Worm (Caenorhabditis elegans) whole organism, young adult: ENCODE measurements around the gene smim-14.
"Not testable (repeated sequence)": the region's sequence is repeated elsewhere in the genome, so short reads cannot be mapped to it uniquely, and the experiment has no call there.

Source experiments
- B0261.1 ChIP-seq: sonication (generic microtip); optimal IDR thresholded peaks from 2 replicates; lab custom pipeline; 2016; ENCODE audit warnings: mild to moderate bottlenecking, missing genetic modification characterization, moderate library complexity, missing compliant biosample characterization
- D2030.7 ChIP-seq: fragments of 200-800 bp; sonication (Bioruptor generic); IDR thresholded peaks from 2 replicates; pipeline ENCODE4 v1.3.6; 2022; ENCODE audit warnings: missing genetic modification reagents, missing genetic modification characterization, missing compliant biosample characterization
- F37B4.10 ChIP-seq: fragments of 200-800 bp; sonication (Bioruptor generic); IDR thresholded peaks from 2 replicates; pipeline ENCODE4 v1.3.6; 2022; ENCODE audit warnings: missing genetic modification characterization, missing compliant biosample characterization
- F39B2.1 ChIP-seq: fragments of 200-800 bp; sonication (Bioruptor generic); IDR thresholded peaks from 2 replicates; pipeline ENCODE4 v1.3.6; 2022; ENCODE audit warnings: missing genetic modification reagents, missing genetic modification characterization, missing compliant biosample characterization
- F57A8.1 ChIP-seq: fragments of 200-800 bp; sonication (Bioruptor generic); optimal IDR thresholded peaks from 2 replicates; lab custom pipeline; 2018; ENCODE audit warnings: mild to moderate bottlenecking, missing genetic modification characterization, moderate library complexity, missing compliant biosample characterization
- F57C9.4 ChIP-seq: sonication (generic microtip); optimal IDR thresholded peaks from 2 replicates; lab custom pipeline; 2017; ENCODE audit warnings: mild to moderate bottlenecking, missing genetic modification characterization, missing compliant biosample characterization
- ZK185.1 ChIP-seq: sonication (generic microtip); optimal IDR thresholded peaks from 2 replicates; lab custom pipeline; 2016; ENCODE audit warnings: mild to moderate bottlenecking, missing genetic modification characterization, missing compliant biosample characterization; ENCODE audit not compliant: poor library complexity, severe bottlenecking
- akir-1 ChIP-seq: fragments of 200-800 bp; sonication (Bioruptor generic); optimal IDR thresholded peaks from 2 replicates; lab custom pipeline; 2018; ENCODE audit warnings: mild to moderate bottlenecking, missing genetic modification characterization, moderate library complexity, missing compliant biosample characterization
- ceh-27 ChIP-seq: fragments of 200-800 bp; sonication (Bioruptor generic); optimal IDR thresholded peaks from 2 replicates; lab custom pipeline; 2018; ENCODE audit warnings: mild to moderate bottlenecking, missing genetic modification characterization, moderate library complexity, missing compliant biosample characterization
- chd-7 ChIP-seq: sonication (generic microtip); optimal IDR thresholded peaks from 2 replicates; lab custom pipeline; 2016; ENCODE audit warnings: mild to moderate bottlenecking, missing genetic modification characterization, moderate library complexity, missing compliant biosample characterization
- die-1 ChIP-seq: sonication (generic microtip); optimal IDR thresholded peaks from 2 replicates; lab custom pipeline; 2016; ENCODE audit warnings: missing genotype, mild to moderate bottlenecking, missing genetic modification characterization, missing compliant biosample characterization
- egrh-3 ChIP-seq: fragments of 200-800 bp; sonication (Bioruptor generic); IDR thresholded peaks from 2 replicates; pipeline ENCODE4 v1.3.6; 2022; ENCODE audit warnings: missing genetic modification reagents, missing genetic modification characterization, missing compliant biosample characterization
- ekl-4 ChIP-seq: fragments of 200-800 bp; sonication (Bioruptor generic); IDR thresholded peaks from 2 replicates; pipeline ENCODE4 v1.3.6; 2022; ENCODE audit warnings: missing genetic modification reagents, missing genetic modification characterization, missing compliant biosample characterization
- him-1 ChIP-seq: sonication (generic microtip); optimal IDR thresholded peaks from 2 replicates; lab custom pipeline; 2016; ENCODE audit warnings: missing genotype, missing genetic modification reagents, missing genetic modification characterization, missing compliant biosample characterization
- hlh-12 ChIP-seq: sonication (generic microtip); optimal IDR thresholded peaks from 2 replicates; lab custom pipeline; 2016; ENCODE audit warnings: missing genetic modification characterization, missing compliant biosample characterization
- let-526 ChIP-seq: fragments of 200-800 bp; sonication (Bioruptor generic); IDR thresholded peaks from 2 replicates; pipeline ENCODE4 v1.3.6; 2022; ENCODE audit warnings: missing genetic modification reagents, missing genetic modification characterization, missing compliant biosample characterization
- lin-26 ChIP-seq: fragments of 200-800 bp; sonication (Bioruptor generic); IDR thresholded peaks from 2 replicates; pipeline ENCODE4 v1.3.6; 2022; ENCODE audit warnings: missing genetic modification reagents, missing genetic modification characterization, missing compliant biosample characterization
- lsl-1 ChIP-seq: fragments of 200-800 bp; sonication (Bioruptor generic); optimal IDR thresholded peaks from 2 replicates; lab custom pipeline; 2018; ENCODE audit warnings: mild to moderate bottlenecking, missing genetic modification characterization, moderate library complexity, missing compliant biosample characterization
- mcd-1 ChIP-seq: fragments of 200-800 bp; sonication (Bioruptor generic); IDR thresholded peaks from 2 replicates; pipeline ENCODE4 v1.3.6; 2022; ENCODE audit warnings: missing genetic modification reagents, missing genetic modification characterization, missing compliant biosample characterization
- mel-28 ChIP-seq: sonication (generic microtip); optimal IDR thresholded peaks from 2 replicates; lab custom pipeline; 2016; ENCODE audit warnings: borderline replicate concordance, mild to moderate bottlenecking, missing genetic modification characterization, missing compliant biosample characterization
- nfya-1 ChIP-seq: sonication (generic microtip); optimal IDR thresholded peaks from 2 replicates; lab custom pipeline; 2017; ENCODE audit warnings: antibody characterized with exemption, missing compliant biosample characterization, missing genetic modification characterization, borderline replicate concordance; ENCODE audit not compliant: insufficient read depth
- nfyb-1 ChIP-seq: fragments of 200-800 bp; sonication (Bioruptor generic); IDR thresholded peaks from 2 replicates; pipeline ENCODE4 v1.3.6; 2022; ENCODE audit warnings: missing genetic modification reagents, missing genetic modification characterization, missing compliant biosample characterization
- nhr-27 ChIP-seq: fragments of 200-800 bp; sonication (Bioruptor generic); optimal IDR thresholded peaks from 2 replicates; lab custom pipeline; 2018; ENCODE audit warnings: mild to moderate bottlenecking, missing genetic modification characterization, moderate library complexity, missing compliant biosample characterization
- rpc-1 ChIP-seq, 2 experiments: fragments of 150-350 bp in 1 of 2; sonication (generic microtip) in 1 of 2; optimal IDR thresholded peaks; 2 replicates each; lab custom pipeline; 2014 to 2018; ENCODE audit warnings: missing biosample characterization in 1 of 2, missing genetic modification characterization in 1 of 2, missing genetic modification reagents in 1 of 2, missing genotype in 1 of 2
- sea-2 ChIP-seq: fragments of 200-800 bp; sonication (Bioruptor generic); IDR thresholded peaks from 2 replicates; pipeline ENCODE4 v1.3.6; 2022; ENCODE audit warnings: missing genetic modification characterization, missing compliant biosample characterization
- snpc-1.1 ChIP-seq: sonication (generic microtip); optimal IDR thresholded peaks from 2 replicates; lab custom pipeline; 2017; ENCODE audit warnings: missing genetic modification characterization, mild to moderate bottlenecking, missing compliant biosample characterization, antibody characterized with exemption, moderate library complexity, missing genotype, missing genetic modification reagents; ENCODE audit not compliant: insufficient read depth
- snpc-1.3 ChIP-seq: sonication (generic microtip); optimal IDR thresholded peaks from 2 replicates; lab custom pipeline; 2017; ENCODE audit warnings: missing genetic modification characterization, mild to moderate bottlenecking, missing compliant biosample characterization, antibody characterized with exemption, moderate library complexity, missing genotype, missing genetic modification reagents; ENCODE audit not compliant: insufficient read depth
- snpc-4 ChIP-seq, 5 experiments: fragments of 150-350 bp in 1 of 5; sonication (generic microtip) in 4 of 5; optimal IDR thresholded peaks; 2 replicates each; lab custom pipeline; 2014 to 2018; ENCODE audit warnings: missing genetic modification characterization in 5 of 5, missing biosample characterization in 3 of 5, antibody characterized with exemption in 2 of 5, mild to moderate bottlenecking in 2 of 5, missing compliant biosample characterization in 2 of 5, missing genotype in 2 of 5, moderate library complexity in 2 of 5, missing genetic modification reagents in 1 of 5
- sptf-2 ChIP-seq: fragments of 200-800 bp; sonication (Bioruptor generic); optimal IDR thresholded peaks from 2 replicates; lab custom pipeline; 2018; ENCODE audit warnings: mild to moderate bottlenecking, missing genetic modification characterization, missing compliant biosample characterization
- tlf-1 ChIP-seq: fragments of 200-800 bp; sonication (Bioruptor generic); optimal IDR thresholded peaks from 2 replicates; lab custom pipeline; 2018; ENCODE audit warnings: mild to moderate bottlenecking, missing genetic modification characterization, missing compliant biosample characterization
- unc-62 ChIP-seq: fragments of 150-350 bp; optimal IDR thresholded peaks from 2 replicates; lab custom pipeline; 2014; ENCODE audit warnings: missing biosample characterization, missing genetic modification reagents, missing genetic modification characterization
- zfh-2 ChIP-seq: fragments of 200-800 bp; sonication (Bioruptor generic); conservative IDR thresholded peaks from 2 replicates; pipeline ENCODE4 v1.3.6; 2022; ENCODE audit warnings: missing genetic modification reagents, missing genetic modification characterization, missing compliant biosample characterization
- ztf-22 ChIP-seq: fragments of 200-800 bp; sonication (Bioruptor generic); optimal IDR thresholded peaks from 2 replicates; lab custom pipeline; 2018; ENCODE audit warnings: mild to moderate bottlenecking, missing genetic modification characterization, moderate library complexity, missing compliant biosample characterization
- ztf-3 ChIP-seq: fragments of 200-800 bp; sonication (Bioruptor generic); optimal IDR thresholded peaks from 2 replicates; lab custom pipeline; 2018; ENCODE audit warnings: mild to moderate bottlenecking, missing genetic modification characterization, missing compliant biosample characterization
- ztf-6 ChIP-seq: fragments of 200-800 bp; sonication (Bioruptor generic); IDR thresholded peaks from 2 replicates; pipeline ENCODE4 v1.3.6; 2022; ENCODE audit warnings: missing genetic modification reagents, missing genetic modification characterization, missing compliant biosample characterization

Gene smim-14

DNA sequence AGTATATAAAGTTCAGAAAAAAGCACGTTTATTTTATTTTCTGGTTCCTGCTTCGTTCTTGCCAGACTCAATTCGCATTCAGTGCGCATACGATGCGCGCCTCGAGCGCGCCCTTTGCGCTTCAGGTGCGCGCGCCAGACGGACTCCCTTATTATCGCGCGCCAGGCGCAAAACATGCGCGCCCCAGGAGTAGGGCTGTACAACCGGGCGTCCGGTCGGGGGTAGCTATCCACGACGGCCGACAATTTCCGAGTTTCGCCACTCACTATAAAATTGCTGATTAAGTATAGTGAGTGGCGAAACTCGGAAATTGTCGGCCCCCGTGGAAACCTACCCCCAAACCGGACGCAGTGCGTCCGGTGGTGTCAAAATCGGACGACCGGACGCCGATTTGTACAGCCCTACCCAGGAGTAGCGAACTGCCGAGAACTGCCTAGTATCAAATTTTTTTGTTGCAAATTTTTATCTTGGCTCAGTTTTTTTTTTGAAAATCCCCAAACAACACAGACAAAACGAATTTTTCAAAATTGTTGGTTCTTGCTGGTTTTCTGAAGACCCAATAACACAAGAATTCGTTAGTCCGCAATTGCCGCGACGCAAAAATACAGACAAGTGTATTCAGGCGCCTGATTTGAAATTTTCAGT is 35.9 kb downstream of the smim-14 start:
- TF ChIP-seq egrh-3 (GFP tag; lab: Robert Waterston, UW) (peak; percentile 42; the same call in 1 of the 2 replicates), snpc-4 (tag; optimal IDR thresholded peaks at IDR 0.05; lab: Kevin White, UChicago) (peak in 2 of 4 experiments; percentile 70 to 86), mcd-1 (GFP tag; lab: Robert Waterston, UW) (0 out of 2 replicates have a peak, but pooled peaks have one; percentile 10)
- TF ChIP-seq snpc-4 (GFP tag; optimal IDR thresholded peaks at IDR 0.05; lab: Kevin White, UChicago), result not testable (repeated sequence)

DNA sequence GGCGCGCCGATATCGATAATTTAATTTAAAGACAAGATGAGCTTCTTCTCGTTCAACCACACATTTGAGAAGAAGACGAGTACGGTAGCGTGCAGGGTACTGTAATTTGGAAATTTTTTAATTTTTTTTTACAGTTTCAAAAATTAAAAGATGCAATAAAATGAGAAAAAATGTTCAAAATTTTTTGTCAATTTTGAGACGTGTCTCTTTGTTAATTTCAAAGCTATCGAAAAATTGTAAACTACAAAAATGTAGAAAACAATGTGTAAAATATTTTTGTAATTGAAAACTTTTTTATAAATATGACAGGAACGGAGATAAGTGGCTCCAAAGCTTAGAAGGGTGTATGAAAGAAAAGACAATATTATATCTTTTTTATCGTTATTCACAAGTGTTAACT is 38.2 kb downstream of the smim-14 start, which contains the start of gene K01A11.1:
Gene K01A11.1 (minus strand): TSS at position 101 of the 400 bp plus-strand sequence.
- TF ChIP-seq snpc-1.3 (tag; lab: Kevin White, UChicago) (no peak), F57A8.1 (GFP tag; lab: Kevin White, UChicago) (no peak), nfya-1 (tag; lab: Kevin White, UChicago) (no peak), F57C9.4 (tag; lab: Kevin White, UChicago) (no peak), ztf-3 (GFP tag; lab: Kevin White, UChicago) (no peak), ztf-22 (no peak), sea-2 (no peak), tlf-1 (no peak)

DNA sequence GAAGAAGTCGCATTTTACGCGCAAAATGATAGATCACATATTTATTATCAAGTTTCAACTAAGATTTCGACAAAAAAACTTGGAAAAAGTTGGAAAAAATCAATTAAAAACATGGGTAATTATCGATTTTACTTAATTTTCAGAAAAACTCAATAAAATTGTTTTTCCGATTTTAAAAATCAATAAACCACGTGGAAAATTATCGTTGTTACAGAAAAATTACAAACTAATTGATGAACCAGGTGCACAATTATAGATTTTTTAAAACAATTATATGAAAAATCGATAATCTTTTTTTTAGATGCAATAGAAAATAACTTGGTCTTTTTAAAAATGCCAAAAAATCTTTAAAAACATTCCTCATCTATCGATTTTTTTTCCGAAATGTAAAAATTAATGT is 38.9 kb downstream of the smim-14 start:
- TF ChIP-seq akir-1 (GFP tag; lab: Kevin White, UChicago) (no peak), him-1 (no peak), zfh-2 (GFP tag; lab: Robert Waterston, UW) (no peak), sptf-2 (GFP tag; lab: Kevin White, UChicago) (no peak), hlh-12 (tag; lab: Kevin White, UChicago) (no peak), lin-26 (GFP tag; lab: Robert Waterston, UW) (no peak), die-1 (tag; lab: Kevin White, UChicago) (no peak), chd-7 (no peak), ekl-4 (GFP tag; lab: Robert Waterston, UW) (no peak)

DNA sequence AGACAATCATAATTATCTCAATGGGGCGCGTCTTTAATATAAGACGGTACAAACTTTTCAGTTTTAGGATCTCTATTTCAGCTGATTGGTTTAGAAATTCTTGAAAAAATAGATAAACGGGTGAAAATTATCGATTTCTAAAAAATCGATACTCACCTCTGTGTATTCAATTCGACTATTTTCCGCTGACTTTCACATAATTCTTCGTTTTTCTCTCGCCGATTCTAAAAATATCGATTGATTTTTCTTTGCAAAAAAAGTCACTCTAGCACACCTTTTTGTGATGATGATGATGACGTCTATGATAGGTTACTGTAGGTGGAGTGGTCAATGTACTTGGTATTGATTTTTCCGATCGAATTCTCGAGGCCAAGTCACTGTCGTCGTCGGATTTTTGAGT is 39.8 kb downstream of the smim-14 start:
- no peak for TF ChIP-seq mel-28 (tag; lab: Kevin White, UChicago)
- no peak for TF ChIP-seq nhr-27 (tag; lab: Kevin White, UChicago)
- TF ChIP-seq ZK185.1 (tag; lab: Kevin White, UChicago), result no peak
- no peak for TF ChIP-seq rpc-1 (optimal IDR thresholded peaks at IDR 0.05; lab: Kevin White, UChicago)
- TF ChIP-seq rpc-1 (tag; optimal IDR thresholded peaks at IDR 0.05; lab: Kevin White, UChicago), result no peak
- no peak for TF ChIP-seq D2030.7 (GFP tag; lab: Robert Waterston, UW)
- no peak for TF ChIP-seq nfyb-1 (GFP tag; lab: Robert Waterston, UW)
- no peak for TF ChIP-seq ztf-6
- TF ChIP-seq unc-62 (GFP tag; lab: Kevin White, UChicago), result no peak
- no peak for TF ChIP-seq akir-1 (GFP tag; lab: Kevin White, UChicago)
- TF ChIP-seq F57C9.4 (tag; lab: Kevin White, UChicago), result no peak
- TF ChIP-seq B0261.1, result no peak
- no peak for TF ChIP-seq ceh-27

DNA sequence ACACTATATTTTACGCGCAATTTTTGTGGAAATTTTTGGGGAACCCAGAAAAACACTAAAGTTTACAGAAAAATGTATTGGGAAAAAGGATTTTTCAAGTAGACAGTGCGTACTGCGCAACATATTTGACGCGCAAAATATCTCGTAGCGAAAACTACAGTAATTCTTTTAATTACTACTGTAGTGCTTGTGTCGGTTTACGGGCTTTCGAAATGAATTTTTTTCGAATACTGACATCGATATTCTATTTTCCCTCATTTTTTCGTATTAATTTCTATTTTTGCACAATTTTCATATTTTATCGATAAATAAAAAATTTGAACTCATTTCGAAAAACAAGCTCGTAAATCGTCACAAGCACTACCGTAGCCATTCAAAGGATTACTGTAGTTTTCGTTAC is 41.0 kb downstream of the smim-14 start:
- TF ChIP-seq lsl-1, result peak; percentile 16
- no peak for TF ChIP-seq snpc-1.1 (tag; lab: Kevin White, UChicago)
- TF ChIP-seq F37B4.10 (GFP tag; lab: Robert Waterston, UW), result no peak
- no peak for TF ChIP-seq F39B2.1
- no peak for TF ChIP-seq let-526 (GFP tag; lab: Robert Waterston, UW)
